Fruit fly (Drosophila melanogaster): ENCODE measurements around the gene CG3309.

CG3309 gene

DNA sequence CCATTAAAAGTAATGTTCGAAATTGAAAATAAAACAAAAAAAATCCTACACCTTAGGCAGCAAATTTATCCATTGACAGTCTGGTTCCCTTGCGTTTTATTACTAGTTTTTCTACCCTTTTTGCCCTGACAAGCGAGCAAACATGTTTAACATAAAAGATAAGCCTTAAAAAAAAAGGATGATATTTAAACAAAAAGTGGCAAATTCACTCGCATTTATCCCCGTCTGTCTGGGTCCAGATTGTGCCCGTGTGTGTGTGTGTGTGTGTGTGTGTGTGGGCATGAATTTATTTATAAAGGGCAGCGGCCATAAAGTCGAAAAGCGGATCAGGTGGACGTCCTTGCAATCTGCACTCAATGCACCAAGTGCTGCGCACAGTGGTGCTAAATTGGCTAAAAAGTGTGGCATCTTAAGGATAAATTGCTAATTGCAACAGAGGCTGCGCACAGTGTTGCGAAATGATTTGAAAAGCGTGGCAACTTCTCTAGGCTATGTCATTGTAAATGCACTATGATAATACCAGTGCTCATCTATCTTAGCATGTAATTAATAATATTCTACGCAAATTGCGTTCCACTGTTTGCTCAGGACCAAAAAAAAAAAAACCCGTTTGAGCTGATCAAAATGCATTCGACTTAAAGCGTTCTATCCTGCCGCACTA is 28.4 kb downstream of the CG3309 start:
- TF ChIP-seq Rel (GFP tag; optimal IDR thresholded peaks at IDR 0.05) (no peak), Rel (tag; optimal IDR thresholded peaks at IDR 0.05) (no peak), psq (GFP tag; optimal IDR thresholded peaks at IDR 0.05) (no peak), Sp1 (GFP tag; optimal IDR thresholded peaks at IDR 0.05) (peak; percentile 11), pan (optimal IDR thresholded peaks at IDR 0.05) (no peak), N (GFP tag; optimal IDR thresholded peaks at IDR 0.05) (no peak), Vsx2 (GFP tag; optimal IDR thresholded peaks at IDR 0.05; ENCODE audit: partially characterized antibody) (no peak), foxo (GFP tag; optimal IDR thresholded peaks at IDR 0.05) (peak in 1 of 2 experiments; percentile 38), dl (GFP tag; optimal IDR thresholded peaks at IDR 0.05; ENCODE audit: insufficient read depth in 1 of 2, partially characterized antibody in 2 of 2) (no peak), OdsH (GFP tag; optimal IDR thresholded peaks at IDR 0.05) (peak; percentile 14), rgr (GFP tag; optimal IDR thresholded peaks at IDR 0.05) (peak; percentile 28), sage (GFP tag; optimal IDR thresholded peaks at IDR 0.05) (no peak), dsf (GFP tag; optimal IDR thresholded peaks at IDR 0.05; ENCODE audit: borderline replicate concordance) (no peak), Myc (optimal IDR thresholded peaks at IDR 0.05) (no peak), GATAd (GFP tag; optimal IDR thresholded peaks at IDR 0.05) (no peak), Jra (GFP tag; optimal IDR thresholded peaks at IDR 0.05) (no peak), dmrt93B (GFP tag; optimal IDR thresholded peaks at IDR 0.05) (peak; percentile 12), jim (GFP tag; optimal IDR thresholded peaks at IDR 0.05) (no peak), br (GFP tag; optimal IDR thresholded peaks at IDR 0.05) (peak; percentile 44), Dfd (GFP tag; optimal IDR thresholded peaks at IDR 0.05) (peak; percentile 30), HLH106 (tag; optimal IDR thresholded peaks at IDR 0.05) (peak; percentile 41), fru (GFP tag; optimal IDR thresholded peaks at IDR 0.05) (peak; percentile 18), Abd-B (GFP tag; optimal IDR thresholded peaks at IDR 0.05) (no peak), CG9705 (GFP tag; optimal IDR thresholded peaks at IDR 0.05) (no peak), brk (GFP tag; optimal IDR thresholded peaks at IDR 0.05) (no peak), CG32264 (GFP tag; optimal IDR thresholded peaks at IDR 0.05) (no peak), usp (GFP tag; optimal IDR thresholded peaks at IDR 0.05) (no peak), tai (GFP tag; optimal IDR thresholded peaks at IDR 0.05) (no peak), CrebA (GFP tag; optimal IDR thresholded peaks at IDR 0.05; ENCODE audit: borderline replicate concordance) (no peak), woc (GFP tag; optimal IDR thresholded peaks at IDR 0.05) (peak; percentile 45), Mio (GFP tag; optimal IDR thresholded peaks at IDR 0.05) (no peak), h (GFP tag; optimal IDR thresholded peaks at IDR 0.05) (peak; percentile 36), Hr78 (GFP tag; optimal IDR thresholded peaks at IDR 0.05) (no peak), Dif (GFP tag; optimal IDR thresholded peaks at IDR 0.05; ENCODE audit: partially characterized antibody) (no peak), Hr83 (GFP tag; optimal IDR thresholded peaks at IDR 0.05; ENCODE audit: poor library complexity, severe bottlenecking) (no peak), ey (GFP tag; optimal IDR thresholded peaks at IDR 0.05) (no peak), sv (GFP tag; optimal IDR thresholded peaks at IDR 0.05) (no peak), lola (GFP tag; optimal IDR thresholded peaks at IDR 0.05) (no peak), Hnf4 (GFP tag; optimal IDR thresholded peaks at IDR 0.05) (no peak)

DNA sequence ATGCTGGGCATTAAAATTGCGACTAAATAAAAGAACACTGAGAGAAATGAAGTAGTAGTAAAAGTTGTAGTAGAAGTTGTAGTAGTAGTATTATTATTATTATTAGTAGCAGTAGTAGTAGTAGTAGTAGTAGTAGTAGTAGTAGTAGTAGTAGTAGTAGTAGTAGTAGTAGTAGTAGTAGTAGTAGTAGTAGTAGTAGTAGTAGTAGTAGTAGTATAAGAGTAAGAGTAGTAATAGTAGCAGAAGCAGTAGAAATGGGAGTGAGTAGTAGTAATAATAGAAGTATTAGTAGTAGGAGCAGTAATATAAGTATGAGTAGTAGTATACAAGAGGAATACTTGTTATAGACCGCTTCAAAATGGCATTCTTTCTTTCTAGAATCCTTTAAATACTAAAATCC is 29.2 kb downstream of the CG3309 start:
- TF ChIP-seq Hnf4 (GFP tag; optimal IDR thresholded peaks at IDR 0.05) (no peak), foxo (GFP tag; optimal IDR thresholded peaks at IDR 0.05) (peak in 1 of 2 experiments; percentile 15)

DNA sequence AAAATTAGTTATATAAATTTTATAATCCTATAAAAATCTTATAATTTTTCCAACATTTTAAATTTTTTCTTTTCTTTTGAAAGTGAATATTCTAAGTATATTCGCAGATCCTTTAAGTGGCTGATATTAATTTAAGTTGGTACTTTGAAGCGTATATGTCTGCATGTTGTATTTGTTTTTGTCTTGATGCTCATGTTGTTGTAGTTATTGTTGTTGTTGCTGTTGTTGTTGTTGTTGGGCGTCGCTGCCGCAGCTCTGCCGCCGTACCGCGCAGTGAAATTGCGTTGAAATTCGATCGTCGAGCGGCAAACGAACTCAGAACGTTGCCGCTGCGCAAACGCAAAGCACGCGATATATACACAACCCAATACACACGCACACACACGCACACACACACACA is 33.4 kb downstream of the CG3309 start, which contains the start of gene CG42749:
Gene CG42749, plus strand, starts transcription at position 301 of the 400 bp plus-strand sequence.
- TF ChIP-seq GATAd (GFP tag; optimal IDR thresholded peaks at IDR 0.05), result no peak
- TF ChIP-seq Dfd (GFP tag; optimal IDR thresholded peaks at IDR 0.05), result peak; percentile 46
- no peak for TF ChIP-seq Hr78 (GFP tag; optimal IDR thresholded peaks at IDR 0.05)
- TF ChIP-seq foxo (GFP tag; optimal IDR thresholded peaks at IDR 0.05), result no peak
- TF ChIP-seq Jra (GFP tag; optimal IDR thresholded peaks at IDR 0.05), result no peak
- no peak for TF ChIP-seq N (GFP tag; optimal IDR thresholded peaks at IDR 0.05)
- TF ChIP-seq Mio (GFP tag; optimal IDR thresholded peaks at IDR 0.05), result no peak
